Worm (Caenorhabditis elegans) whole organism, late embryonic: ENCODE measurements around the gene C04E6.12.

Experiments used
- hlh-13 ChIP-seq: fragments of 200-800 bp; sonication (Bioruptor generic); optimal IDR thresholded peaks from 2 replicates; lab custom pipeline; 2018; ENCODE audit warnings: mild to moderate bottlenecking, missing genetic modification characterization, missing compliant biosample characterization
- lin-11 ChIP-seq: fragments of 200-800 bp; sonication (Bioruptor generic); optimal IDR thresholded peaks from 2 replicates; lab custom pipeline; 2018; ENCODE audit warnings: mild to moderate bottlenecking, missing genetic modification characterization, missing compliant biosample characterization
- nfya-1 ChIP-seq: sonication (generic microtip); optimal IDR thresholded peaks from 2 replicates; lab custom pipeline; 2017; ENCODE audit warnings: missing genetic modification characterization, mild to moderate bottlenecking, missing compliant biosample characterization, antibody characterized with exemption, moderate library complexity
- pqm-1 ChIP-seq: sonication (generic microtip); optimal IDR thresholded peaks from 2 replicates; lab custom pipeline; 2016; ENCODE audit warnings: missing genetic modification characterization, missing compliant biosample characterization

ce11 chrV:5954747-5955146 lies 35.0 kb upstream of the C04E6.12 start, which contains the start of gene M03F8.6:
- no peak for TF ChIP-seq hlh-13 (GFP tag; lab: Kevin White, UChicago)
- TF ChIP-seq nfya-1 (tag; lab: Kevin White, UChicago) = no peak
- TF ChIP-seq lin-11 (tag; lab: Kevin White, UChicago) = no peak
- no peak for TF ChIP-seq pqm-1 (tag; lab: Kevin White, UChicago)
